Worm (Caenorhabditis elegans): ENCODE measurements around the gene F31B12.4.

Gene F31B12.4

ce11 chrX:10780542-10781266, 23.8 kb upstream of the F31B12.4 start:
- no peak for TF ChIP-seq unc-62 (GFP tag; optimal IDR thresholded peaks at IDR 0.05)

DNA sequence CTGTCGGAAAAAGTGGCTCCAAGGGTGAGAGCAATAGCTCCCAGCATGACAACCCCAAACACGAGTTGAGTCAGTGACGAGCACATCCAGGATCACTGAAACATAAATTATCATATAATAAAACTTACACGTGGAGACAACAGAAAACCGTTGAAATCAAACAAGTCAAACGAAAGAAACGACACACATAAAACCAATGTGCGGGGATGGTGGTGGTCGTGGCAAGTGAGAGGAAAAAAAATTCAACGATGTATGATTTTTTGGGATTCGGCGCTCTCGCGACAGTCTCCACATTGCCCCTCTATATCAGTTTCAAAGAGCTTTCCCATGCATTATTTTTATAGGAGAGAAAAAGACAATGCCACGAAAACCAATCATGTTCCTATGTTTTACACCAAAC, 20.7 kb upstream of the F31B12.4 start, which contains the start of gene clc-4:
clc-4 (minus strand) TSS at position 101 of the 400 bp plus-strand sequence.
- TF ChIP-seq unc-62 (GFP tag; optimal IDR thresholded peaks at IDR 0.05): no peak

DNA sequence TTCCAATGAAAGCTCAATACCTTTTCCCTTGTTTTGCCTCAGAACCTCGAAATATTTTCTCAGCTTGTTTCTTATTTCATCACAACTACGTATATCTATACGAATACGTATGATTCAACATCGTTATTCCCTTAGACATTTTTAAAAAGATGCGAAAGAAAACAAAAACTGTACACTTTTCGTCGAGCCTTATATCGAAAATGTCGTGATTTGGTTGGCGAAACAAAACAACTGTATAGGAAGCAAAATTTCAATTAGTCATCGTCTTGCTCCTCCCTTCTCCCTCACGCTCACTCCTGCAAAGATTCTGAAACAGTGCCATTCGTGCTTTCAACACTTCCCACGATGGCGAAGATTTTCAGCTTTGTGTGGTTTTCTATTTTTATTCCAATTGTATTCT, 17.3 kb upstream of the F31B12.4 start, which contains the start of gene ttr-14:
ttr-14 (plus strand) TSS at position 301 of the 400 bp plus-strand sequence.
- no peak for TF ChIP-seq unc-62 (GFP tag; optimal IDR thresholded peaks at IDR 0.05)

- TF ChIP-seq unc-62 (GFP tag; optimal IDR thresholded peaks at IDR 0.05): no peak
Observed at ce11 chrX:10792435-10792834, 12.1 kb upstream of the F31B12.4 start, which contains the start of gene vap-2. TSS of gene vap-2 (minus strand) at chrX:10792535.

DNA sequence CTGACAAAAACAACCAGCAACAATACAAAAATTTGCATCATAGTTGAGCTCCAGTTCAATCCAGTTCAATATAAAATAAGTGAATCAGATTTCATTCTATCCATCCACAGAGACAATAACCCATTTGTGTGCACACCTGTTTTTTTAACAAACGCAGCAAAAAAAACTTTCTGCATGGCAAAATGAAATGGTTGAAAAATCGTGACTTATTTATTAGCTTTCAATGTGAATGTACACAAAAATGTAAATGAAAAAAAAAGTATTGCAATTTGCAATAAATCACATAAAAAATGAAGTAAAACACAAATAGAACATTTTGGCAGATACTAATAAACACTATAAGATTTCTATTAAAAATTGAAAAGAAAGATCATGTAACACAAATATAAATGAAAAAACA, 9.9 kb upstream of the F31B12.4 start, which contains the start of gene T05A10.6:
T05A10.6 (minus strand) TSS at position 101 of the 400 bp plus-strand sequence.
- no peak for TF ChIP-seq unc-62 (GFP tag; optimal IDR thresholded peaks at IDR 0.05)

ce11 chrX:10820511-10820910, 16.0 kb downstream of the F31B12.4 start, which contains the start of gene F31B12.3:
TSS of gene F31B12.3 (minus strand) at chrX:10820611.
- TF ChIP-seq unc-62 (GFP tag; optimal IDR thresholded peaks at IDR 0.05): no peak

ce11 chrX:10821160-10821559, 16.6 kb downstream of the F31B12.4 start:
- no peak for TF ChIP-seq unc-62 (GFP tag; optimal IDR thresholded peaks at IDR 0.05)

DNA sequence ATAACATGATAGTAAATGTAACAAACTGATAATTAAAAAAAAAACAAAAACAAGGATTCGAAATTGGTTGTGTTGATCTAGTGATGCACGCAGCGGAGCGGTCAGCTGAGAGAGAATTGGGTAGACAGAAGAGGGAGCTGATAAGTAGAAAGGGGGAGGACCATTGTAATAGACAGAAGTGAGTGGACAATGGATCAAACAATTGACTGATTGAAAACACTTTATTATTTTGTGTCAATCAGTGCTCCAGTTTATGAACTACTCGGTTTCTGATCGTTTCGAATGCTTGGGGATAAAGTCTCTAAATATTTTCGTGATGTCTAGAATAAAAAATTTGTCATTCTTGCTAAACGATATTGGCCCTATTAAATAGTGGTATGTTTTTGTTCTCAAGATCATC, 30.0 kb downstream of the F31B12.4 start:
- TF ChIP-seq unc-62 (GFP tag; optimal IDR thresholded peaks at IDR 0.05): no peak

- no peak for TF ChIP-seq unc-62 (GFP tag; optimal IDR thresholded peaks at IDR 0.05)
Observed at ce11 chrX:10837609-10838008, 33.1 kb downstream of the F31B12.4 start.

- TF ChIP-seq unc-62 (GFP tag; optimal IDR thresholded peaks at IDR 0.05): no peak
Observed at ce11 chrX:10838550-10838949, 34.0 kb downstream of the F31B12.4 start, which contains the start of gene plc-1. TSS of gene plc-1 (minus strand) at chrX:10838650.

DNA sequence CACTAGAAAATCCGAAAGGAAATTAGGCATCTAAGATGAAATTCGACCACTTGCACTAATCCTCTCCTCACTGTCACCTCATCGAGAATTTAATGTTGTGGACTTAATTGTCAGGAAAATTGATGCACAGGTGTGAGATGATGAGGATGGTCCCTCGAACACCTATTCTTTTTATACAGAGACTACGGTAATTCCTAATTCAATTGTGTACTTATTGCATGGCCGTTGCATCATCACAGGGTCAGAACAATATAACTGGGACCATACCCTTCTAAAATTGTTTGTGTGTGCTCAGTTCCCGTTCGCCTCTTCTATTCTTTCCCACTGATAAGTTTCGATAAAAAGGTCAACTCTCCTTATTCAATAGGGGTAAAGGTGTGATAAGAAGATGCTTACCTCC, 39.6 kb downstream of the F31B12.4 start:
- no peak for TF ChIP-seq unc-62 (GFP tag; optimal IDR thresholded peaks at IDR 0.05)

DNA sequence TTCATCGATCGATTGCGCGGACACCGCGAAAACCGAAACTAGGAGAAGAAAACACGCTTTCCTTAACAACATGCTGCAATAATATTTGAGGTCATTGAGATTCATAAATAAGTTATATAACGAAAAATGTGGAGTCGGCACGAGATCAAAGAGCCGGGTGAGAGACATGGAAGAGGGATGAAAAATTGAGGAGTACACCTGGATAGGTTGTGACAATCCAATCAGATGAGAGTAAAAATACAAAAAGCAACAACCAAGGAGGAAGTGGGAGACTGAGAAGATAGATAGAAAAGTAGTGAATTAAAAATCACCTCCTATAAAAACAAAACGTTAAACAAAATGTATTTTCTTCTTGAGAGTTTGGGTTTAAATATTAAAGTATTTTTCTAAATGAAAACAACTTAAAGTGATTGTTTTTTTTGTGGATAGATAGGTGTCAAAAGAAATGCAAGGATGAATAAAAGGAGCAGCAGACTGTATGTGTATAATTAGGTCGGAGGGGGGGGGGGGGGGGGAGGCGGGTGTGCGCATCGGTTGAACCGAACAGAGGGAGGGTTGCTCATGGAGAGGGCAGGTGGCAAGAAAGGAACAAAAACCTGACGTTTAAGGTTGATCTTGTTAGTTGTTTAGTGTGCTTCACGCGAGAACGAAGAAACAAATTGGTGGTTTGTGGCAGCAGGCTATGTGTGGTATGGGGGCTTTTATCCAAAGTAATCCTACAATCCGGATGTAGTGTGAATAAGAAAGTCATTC, 40.2 kb downstream of the F31B12.4 start, which contains the start of gene C05A9.2:
C05A9.2 (minus strand) TSS at position 73 of the 753 bp plus-strand sequence.
- no peak for TF ChIP-seq unc-62 (GFP tag; optimal IDR thresholded peaks at IDR 0.05)

- no peak for TF ChIP-seq unc-62 (GFP tag; optimal IDR thresholded peaks at IDR 0.05)
Observed at ce11 chrX:10846898-10847297, 42.4 kb downstream of the F31B12.4 start.

ce11 chrX:10851202-10851601, 46.7 kb downstream of the F31B12.4 start:
- no peak for TF ChIP-seq unc-62 (GFP tag; optimal IDR thresholded peaks at IDR 0.05)

DNA sequence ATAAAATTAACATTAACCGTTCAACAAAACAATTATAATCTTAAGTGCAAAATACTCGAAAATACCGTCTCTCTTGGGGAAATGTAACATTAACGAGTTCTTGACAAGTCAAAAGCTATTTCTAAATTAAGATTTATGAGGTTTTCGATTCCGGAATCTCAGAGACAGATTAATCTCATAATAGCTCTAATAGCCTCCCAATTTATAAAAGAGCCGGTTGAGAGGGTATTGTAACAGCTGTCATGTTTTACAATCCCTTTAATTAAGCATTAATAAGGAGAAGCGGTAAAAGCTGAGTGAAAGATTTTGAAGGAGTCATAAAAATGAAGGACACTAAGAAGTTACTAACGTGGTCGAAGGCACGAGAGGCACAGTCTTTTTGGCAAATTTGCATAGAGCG, 47.2 kb downstream of the F31B12.4 start:
- TF ChIP-seq unc-62 (GFP tag; optimal IDR thresholded peaks at IDR 0.05): no peak

ce11 chrX:10853271-10853670, 48.7 kb downstream of the F31B12.4 start:
- no peak for TF ChIP-seq unc-62 (GFP tag; optimal IDR thresholded peaks at IDR 0.05)
